Worm (Caenorhabditis elegans): Measurements from ENCODE around the gene C17H12.2.

C17H12.2 gene

DNA sequence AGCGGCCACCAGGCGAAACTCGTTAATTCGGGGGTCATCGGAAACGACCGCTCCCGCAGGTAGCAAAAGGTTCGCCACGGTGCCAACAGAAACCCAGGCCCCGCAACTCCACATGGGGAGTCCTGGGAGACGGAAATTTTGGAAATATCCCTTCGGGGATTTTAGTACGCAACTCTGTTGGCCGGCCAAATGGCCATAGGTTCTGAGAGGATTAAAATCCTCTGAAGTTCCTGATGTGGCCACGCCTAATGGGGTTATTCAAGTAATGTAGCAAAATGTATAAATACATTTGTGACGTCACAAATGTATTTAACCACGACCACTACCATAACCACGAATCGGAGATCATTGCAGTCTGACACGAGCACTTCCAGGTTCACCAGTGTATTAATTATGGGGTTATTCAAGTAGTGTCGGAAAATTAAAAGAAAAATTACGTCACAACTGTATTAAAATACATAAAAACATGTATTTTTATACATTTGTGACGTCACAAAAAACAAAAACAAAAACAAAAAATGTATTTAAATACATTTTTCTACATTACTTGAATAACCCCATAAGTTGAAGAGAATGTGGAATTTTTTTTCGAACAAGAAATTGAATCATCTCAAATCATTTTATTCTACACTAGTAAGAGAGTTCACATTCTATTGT, 3.1 kb upstream of the C17H12.2 start (continued):
- TF ChIP-seq aly-2 (tag; optimal IDR thresholded peaks at IDR 0.05) = no peak
- TF ChIP-seq nhr-25 (tag; optimal IDR thresholded peaks at IDR 0.05; ENCODE audit: borderline replicate concordance, insufficient read depth) = no peak
- no peak for TF ChIP-seq F10B5.3 (tag; optimal IDR thresholded peaks at IDR 0.05)
- TF ChIP-seq cey-2 (tag; optimal IDR thresholded peaks at IDR 0.05; ENCODE audit: borderline replicate concordance, insufficient read depth) = no peak
- TF ChIP-seq egl-27 (tag; optimal IDR thresholded peaks at IDR 0.05) = no peak
- TF ChIP-seq F37D6.2 (tag; optimal IDR thresholded peaks at IDR 0.05) = no peak
- TF ChIP-seq lin-1 (GFP tag; IDR thresholded peaks at IDR 0.05) = no peak
- TF ChIP-seq egl-43 (GFP tag; IDR thresholded peaks at IDR 0.05) = no peak
- TF ChIP-seq fos-1 (tag; optimal IDR thresholded peaks at IDR 0.05) = no peak
- TF ChIP-seq ztf-11 (tag; optimal IDR thresholded peaks at IDR 0.05) = no peak
- TF ChIP-seq hlh-11 (tag; optimal IDR thresholded peaks at IDR 0.05) = no peak
- TF ChIP-seq ces-1 (GFP tag; optimal IDR thresholded peaks at IDR 0.05) = no peak
- TF ChIP-seq gei-8 (GFP tag; optimal IDR thresholded peaks at IDR 0.05) = no peak
- no peak for TF ChIP-seq ceh-20 (GFP tag; IDR thresholded peaks at IDR 0.05)
- no peak for TF ChIP-seq ceh-82 (tag; optimal IDR thresholded peaks at IDR 0.05)
- no peak for TF ChIP-seq lim-7 (GFP tag; IDR thresholded peaks at IDR 0.05)
- no peak for TF ChIP-seq rbr-2 (tag; optimal IDR thresholded peaks at IDR 0.05)
- TF ChIP-seq skn-1 (tag; optimal IDR thresholded peaks at IDR 0.05) = no peak
- no peak for TF ChIP-seq lsy-2 (tag; optimal IDR thresholded peaks at IDR 0.05)
- peak; percentile 91 for TF ChIP-seq snpc-1.2 (GFP tag; IDR thresholded peaks at IDR 0.05)
- no peak for TF ChIP-seq hlh-30 (tag; optimal IDR thresholded peaks at IDR 0.05; ENCODE audit: insufficient read depth)
- TF ChIP-seq aha-1 (tag) = no peak
- TF ChIP-seq ctbp-1 (GFP tag; IDR thresholded peaks at IDR 0.05) = no peak
- no peak for TF ChIP-seq attf-4 (tag; optimal IDR thresholded peaks at IDR 0.05)
- no peak for TF ChIP-seq ceh-62 (tag; optimal IDR thresholded peaks at IDR 0.05)
- TF ChIP-seq lin-38 (GFP tag; IDR thresholded peaks at IDR 0.05) = peak; percentile 35; the same call in 1 of the 2 replicates
- no peak for TF ChIP-seq mxl-2 (GFP tag; conservative IDR thresholded peaks at IDR 0.05)
- no peak for TF ChIP-seq F26F4.8 (GFP tag; conservative IDR thresholded peaks at IDR 0.05)
- no peak for TF ChIP-seq mdl-1 (tag; optimal IDR thresholded peaks at IDR 0.05)

DNA sequence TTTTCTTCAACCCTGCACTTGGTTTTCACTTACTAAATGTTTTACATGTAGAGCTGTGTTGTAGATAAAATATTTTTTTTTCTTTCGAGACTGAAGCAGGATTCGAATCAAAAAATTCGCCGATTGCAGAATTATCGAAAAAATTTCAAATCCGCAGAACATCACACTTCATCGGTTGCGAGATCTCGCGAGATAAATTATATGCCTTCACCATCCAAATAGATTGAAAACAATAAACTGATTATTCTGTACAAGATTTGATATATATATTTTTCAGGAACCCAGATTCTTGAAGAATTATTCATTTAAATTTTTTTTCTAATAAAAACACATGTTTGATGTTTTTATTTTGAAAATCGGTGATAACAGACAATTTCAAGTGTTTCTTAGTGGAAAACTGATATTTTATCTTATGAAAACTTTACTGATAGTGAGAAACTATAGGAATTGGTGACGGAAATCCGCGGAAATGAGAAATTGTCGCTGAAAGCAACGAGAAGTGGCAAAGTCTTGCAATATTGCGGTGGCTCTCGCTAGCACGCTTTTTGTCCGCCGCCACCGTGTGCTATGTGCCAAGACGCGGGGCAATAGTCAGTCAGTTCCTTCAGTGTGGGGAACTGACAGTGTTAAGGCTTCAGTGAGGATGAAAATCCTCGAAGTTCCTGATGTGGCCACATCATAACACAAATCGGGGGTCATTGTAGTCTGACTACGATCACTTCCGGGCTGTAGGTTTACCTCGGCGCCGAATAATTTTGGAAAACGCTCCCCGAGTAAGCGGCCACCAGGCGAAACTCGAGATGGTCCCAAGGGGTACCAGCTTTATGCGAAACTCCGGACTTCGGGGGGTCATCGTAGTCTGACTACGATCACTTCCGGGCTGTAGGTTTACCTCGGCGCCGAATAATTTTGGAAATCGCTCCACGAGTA, 2.4 kb upstream of the C17H12.2 start:
- 0 out of 2 replicates have a peak, but pooled peaks have one; percentile 32 for TF ChIP-seq D1046.2 (GFP tag; IDR thresholded peaks at IDR 0.05)
- peak; percentile 50 for TF ChIP-seq spr-3 (GFP tag; optimal IDR thresholded peaks at IDR 0.05)
- no peak for TF ChIP-seq F49E8.2 (tag; optimal IDR thresholded peaks at IDR 0.05; ENCODE audit: borderline replicate concordance)
- no peak for TF ChIP-seq F10B5.3 (tag; optimal IDR thresholded peaks at IDR 0.05)
- TF ChIP-seq F44E2.7 (GFP tag; IDR thresholded peaks at IDR 0.05) = 0 out of 2 replicates have a peak, but pooled peaks have one; percentile 56
- peak; percentile 73 for TF ChIP-seq aha-1 (tag)
- TF ChIP-seq attf-4 (tag; optimal IDR thresholded peaks at IDR 0.05) = peak; percentile 26
- peak; percentile 66; the same call in 1 of the 2 replicates for TF ChIP-seq Y48G9A.11 (GFP tag; IDR thresholded peaks at IDR 0.05)
- peak; percentile 55 for TF ChIP-seq duxl-1 (tag; optimal IDR thresholded peaks at IDR 0.05; ENCODE audit: poor library complexity)
- peak; percentile 54 for TF ChIP-seq T20F7.1 (GFP tag; optimal IDR thresholded peaks at IDR 0.05)
- TF ChIP-seq lin-38 (GFP tag; IDR thresholded peaks at IDR 0.05) = peak; percentile 32
- peak; percentile 76 for TF ChIP-seq set-16 (GFP tag; IDR thresholded peaks at IDR 0.05)
- peak; percentile 72 for TF ChIP-seq nhr-102 (tag; optimal IDR thresholded peaks at IDR 0.05)
- 0 out of 2 replicates have a peak, but pooled peaks have one; percentile 21 for TF ChIP-seq vab-7 (GFP tag; IDR thresholded peaks at IDR 0.05)
- 0 out of 2 replicates have a peak, but pooled peaks have one; percentile 7 for TF ChIP-seq dmd-6 (GFP tag; IDR thresholded peaks at IDR 0.05)
- TF ChIP-seq mes-2 (tag; optimal IDR thresholded peaks at IDR 0.05; ENCODE audit: poor library complexity, severe bottlenecking) = peak; percentile 29
- peak in 1 of 2 experiments; percentile 48 for TF ChIP-seq lsy-2 (tag; optimal IDR thresholded peaks at IDR 0.05)
- TF ChIP-seq ama-1 (optimal IDR thresholded peaks at IDR 0.05) = peak; percentile 28
- TF ChIP-seq snpc-1.2 (GFP tag; IDR thresholded peaks at IDR 0.05) = peak; percentile 82
- TF ChIP-seq daf-16 (GFP tag; optimal IDR thresholded peaks at IDR 0.05) = no peak
- peak; percentile 15 for TF ChIP-seq daf-16 (tag; optimal IDR thresholded peaks at IDR 0.05)
- no peak for TF ChIP-seq egl-27 (tag; optimal IDR thresholded peaks at IDR 0.05)
- 0 out of 2 replicates have a peak, but pooled peaks have one; percentile 13 for TF ChIP-seq arid-1 (GFP tag; conservative IDR thresholded peaks at IDR 0.05)
- no peak for TF ChIP-seq ztf-7 (tag; optimal IDR thresholded peaks at IDR 0.05)
- 0 out of 2 replicates have a peak, but pooled peaks have one; percentile 4 for TF ChIP-seq egl-43 (GFP tag; IDR thresholded peaks at IDR 0.05)
- TF ChIP-seq hlh-11 (tag; optimal IDR thresholded peaks at IDR 0.05) = no peak
